Fruit fly (Drosophila melanogaster) whole organism, embryonic: Measurements from ENCODE around the gene BORCS5.

Source experiments
- Bgb ChIP-seq: fragments of 200-800 bp; sonication (Bioruptor generic); IDR thresholded peaks from 2 replicates; pipeline ENCODE4 v1.3.6; 2022; ENCODE audit warnings: missing biosample characterization, missing genetic modification characterization; ENCODE audit not compliant: partially characterized antibody
- CG10147 ChIP-seq: fragments of 200-800 bp; sonication (Bioruptor generic); optimal IDR thresholded peaks from 2 replicates; lab custom pipeline; 2019; ENCODE audit warnings: missing biosample characterization, mild to moderate bottlenecking, missing genetic modification characterization, moderate library complexity
- CG10366 ChIP-seq: fragments of 200-800 bp; sonication (Bioruptor generic); IDR thresholded peaks from 2 replicates; pipeline ENCODE4 v1.3.6; 2022; ENCODE audit warnings: missing biosample characterization, missing genetic modification characterization
- CG12659 ChIP-seq: fragments of 200-800 bp; sonication (Bioruptor generic); optimal IDR thresholded peaks from 3 replicates; lab custom pipeline; 2017; ENCODE audit warnings: mild to moderate bottlenecking, missing biosample characterization, missing genetic modification reagents, missing genetic modification characterization
- CG13287 ChIP-seq: fragments of 200-800 bp; sonication (Bioruptor generic); IDR thresholded peaks from 2 replicates; pipeline ENCODE4 v1.3.6; 2022; ENCODE audit warnings: missing biosample characterization, missing genetic modification characterization; ENCODE audit not compliant: partially characterized antibody
- CG14860 ChIP-seq: fragments of 200-800 bp; sonication (Bioruptor generic); IDR thresholded peaks from 3 replicates; pipeline ENCODE4 v1.3.6; 2022; ENCODE audit warnings: missing biosample characterization, missing genetic modification characterization; ENCODE audit not compliant: partially characterized antibody
- CG16813 ChIP-seq: fragments of 200-800 bp; sonication (Bioruptor generic); IDR thresholded peaks from 3 replicates; pipeline ENCODE4 v1.3.6; 2022; ENCODE audit warnings: missing biosample characterization, missing genetic modification characterization; ENCODE audit not compliant: partially characterized antibody
- CG16863 ChIP-seq: fragments of 200-800 bp; sonication (Bioruptor generic); optimal IDR thresholded peaks from 3 replicates; lab custom pipeline; 2016; ENCODE audit warnings: missing biosample characterization, missing genetic modification characterization
- CG17568 ChIP-seq: fragments of 200-800 bp; sonication (Bioruptor generic); optimal IDR thresholded peaks from 2 replicates; lab custom pipeline; 2018; ENCODE audit warnings: missing biosample characterization, mild to moderate bottlenecking, missing genetic modification characterization, moderate library complexity
- CG17829 ChIP-seq: fragments of 200-800 bp; optimal IDR thresholded peaks from 2 replicates; lab custom pipeline; 2019; ENCODE audit warnings: missing biosample characterization, mild to moderate bottlenecking, missing genetic modification characterization, moderate library complexity
- CG18764 ChIP-seq: fragments of 200-800 bp; sonication (Bioruptor generic); optimal IDR thresholded peaks from 3 replicates; lab custom pipeline; 2016; ENCODE audit warnings: missing biosample characterization, missing genetic modification characterization
- CG2116 ChIP-seq: fragments of 200-800 bp; sonication (Bioruptor generic); optimal IDR thresholded peaks from 3 replicates; lab custom pipeline; 2018; ENCODE audit warnings: missing biosample characterization, mild to moderate bottlenecking, missing genetic modification characterization
- CG2129 ChIP-seq: fragments of 200-800 bp; sonication (Bioruptor generic); IDR thresholded peaks from 2 replicates; pipeline ENCODE4 v1.3.6; 2022; ENCODE audit warnings: missing biosample characterization, missing genetic modification characterization; ENCODE audit not compliant: partially characterized antibody
- CG34224 ChIP-seq: fragments of 200-800 bp; sonication (Bioruptor generic); IDR thresholded peaks from 3 replicates; pipeline ENCODE4 v1.3.6; 2022; ENCODE audit warnings: missing biosample characterization, missing genetic modification characterization; ENCODE audit not compliant: partially characterized antibody
- CG34422 ChIP-seq: fragments of 200-800 bp; sonication (Bioruptor generic); IDR thresholded peaks from 3 replicates; pipeline ENCODE4 v1.3.6; 2022; ENCODE audit warnings: missing biosample characterization, missing genetic modification characterization
- CG4617 ChIP-seq: fragments of 200-800 bp; sonication (Bioruptor generic); optimal IDR thresholded peaks from 3 replicates; lab custom pipeline; 2016; ENCODE audit warnings: missing biosample characterization, missing genetic modification characterization, borderline replicate concordance
- CG6791 ChIP-seq: fragments of 200-800 bp; sonication (Bioruptor generic); IDR thresholded peaks from 3 replicates; pipeline ENCODE4 v1.3.6; 2022; ENCODE audit warnings: missing biosample characterization, missing genetic modification characterization; ENCODE audit not compliant: partially characterized antibody
- CG7839 ChIP-seq: fragments of 200-800 bp; sonication (Bioruptor generic); optimal IDR thresholded peaks from 3 replicates; lab custom pipeline; 2018; ENCODE audit warnings: missing biosample characterization, mild to moderate bottlenecking, missing genetic modification characterization, moderate library complexity
- CHES-1-like ChIP-seq: fragments of 200-800 bp; sonication (Bioruptor generic); optimal IDR thresholded peaks from 2 replicates; lab custom pipeline; 2016; ENCODE audit warnings: missing biosample characterization, missing genetic modification characterization
- CrebB ChIP-seq: fragments of 200-800 bp; sonication (Bioruptor generic); optimal IDR thresholded peaks from 3 replicates; lab custom pipeline; 2018; ENCODE audit warnings: missing biosample characterization, mild to moderate bottlenecking, missing genetic modification characterization
- E2f2 ChIP-seq: fragments of 200-800 bp; sonication (Bioruptor generic); IDR thresholded peaks from 2 replicates; pipeline ENCODE4 v1.3.6; 2022; ENCODE audit warnings: missing biosample characterization, missing genetic modification characterization
- Ets97D ChIP-seq: fragments of 200-800 bp; sonication (Bioruptor generic); optimal IDR thresholded peaks from 3 replicates; lab custom pipeline; 2016; ENCODE audit warnings: missing biosample characterization, missing genetic modification characterization
- HmgZ ChIP-seq: fragments of 200-800 bp; sonication (Bioruptor generic); optimal IDR thresholded peaks from 2 replicates; lab custom pipeline; 2018; ENCODE audit warnings: missing biosample characterization, mild to moderate bottlenecking, missing genetic modification characterization
- Lim3 ChIP-seq: fragments of 200-800 bp; sonication (Bioruptor generic); IDR thresholded peaks from 2 replicates; pipeline ENCODE4 v1.3.6; 2022; ENCODE audit warnings: missing biosample characterization, missing genetic modification characterization
- MBD-R2 ChIP-seq: fragments of 200-800 bp; sonication (Bioruptor generic); IDR thresholded peaks from 2 replicates; pipeline ENCODE4 v1.3.6; 2022; ENCODE audit warnings: missing biosample characterization, missing genetic modification characterization
- Sin3A ChIP-seq: fragments of >200 bp; optimal IDR thresholded peaks from 2 replicates; lab custom pipeline; 2018
- Usf ChIP-seq: fragments of 200-800 bp; sonication (Bioruptor generic); optimal IDR thresholded peaks from 2 replicates; lab custom pipeline; 2017; ENCODE audit warnings: missing genotype, missing biosample characterization, missing genetic modification characterization
- ato ChIP-seq: fragments of 200-800 bp; sonication (Bioruptor generic); IDR thresholded peaks from 2 replicates; pipeline ENCODE4 v1.3.6; 2022; ENCODE audit warnings: missing biosample characterization, missing genetic modification characterization; ENCODE audit not compliant: partially characterized antibody
- bbx ChIP-seq: fragments of 200-800 bp; sonication (Bioruptor generic); IDR thresholded peaks from 2 replicates; pipeline ENCODE4 v1.3.6; 2022; ENCODE audit warnings: missing biosample characterization, missing genetic modification characterization; ENCODE audit not compliant: partially characterized antibody
- bsh ChIP-seq, 2 experiments: fragments of 200-800 bp; sonication (Bioruptor generic); optimal IDR thresholded peaks; 2 replicates each; lab custom pipeline; 2017 to 2018; ENCODE audit warnings: mild to moderate bottlenecking in 2 of 2, missing biosample characterization in 2 of 2, missing genetic modification characterization in 2 of 2, moderate library complexity in 1 of 2
- gfzf ChIP-seq: fragments of 200-800 bp; sonication (Bioruptor generic); optimal IDR thresholded peaks from 2 replicates; lab custom pipeline; 2016; ENCODE audit warnings: missing biosample characterization, mild to moderate bottlenecking, missing genetic modification characterization, moderate library complexity
- hb ChIP-seq: fragments of 200-800 bp; sonication (Bioruptor generic); IDR thresholded peaks from 3 replicates; pipeline ENCODE4 v1.3.6; 2022; ENCODE audit warnings: missing biosample characterization, missing genetic modification characterization; ENCODE audit not compliant: partially characterized antibody
- hbn ChIP-seq: fragments of 200-800 bp; sonication (Bioruptor generic); IDR thresholded peaks from 2 replicates; pipeline ENCODE4 v1.3.6; 2022; ENCODE audit warnings: missing biosample characterization, missing genetic modification characterization; ENCODE audit not compliant: partially characterized antibody
- inv ChIP-seq: fragments of 200-800 bp; sonication (Bioruptor generic); IDR thresholded peaks from 2 replicates; pipeline ENCODE4 v1.3.6; 2022; ENCODE audit warnings: missing biosample characterization, missing genetic modification characterization; ENCODE audit not compliant: partially characterized antibody
- nerfin-1 ChIP-seq: fragments of 200-800 bp; sonication (Bioruptor generic); optimal IDR thresholded peaks from 3 replicates; lab custom pipeline; 2019; ENCODE audit warnings: missing biosample characterization, mild to moderate bottlenecking, missing genetic modification characterization, moderate library complexity
- nerfin-2 ChIP-seq: fragments of 200-800 bp; sonication (Bioruptor generic); IDR thresholded peaks from 2 replicates; pipeline ENCODE4 v1.3.6; 2022; ENCODE audit warnings: missing biosample characterization, missing genetic modification characterization; ENCODE audit not compliant: partially characterized antibody
- nom ChIP-seq: fragments of 200-800 bp; sonication (Bioruptor generic); optimal IDR thresholded peaks from 2 replicates; lab custom pipeline; 2017; ENCODE audit warnings: missing biosample characterization, missing genetic modification characterization, mild to moderate bottlenecking, moderate library complexity, missing genetic modification reagents
- phol ChIP-seq: fragments of 200-800 bp; sonication (Bioruptor generic); optimal IDR thresholded peaks from 3 replicates; lab custom pipeline; 2018; ENCODE audit warnings: missing biosample characterization, mild to moderate bottlenecking, missing genetic modification characterization, moderate library complexity
- psq ChIP-seq: fragments of 200-800 bp; sonication (Bioruptor generic); optimal IDR thresholded peaks from 2 replicates; lab custom pipeline; 2017; ENCODE audit warnings: missing biosample characterization, missing genetic modification characterization
- rib ChIP-seq: fragments of 200-800 bp; sonication (Bioruptor generic); IDR thresholded peaks from 2 replicates; pipeline ENCODE4 v1.3.6; 2022; ENCODE audit warnings: missing biosample characterization, missing genetic modification characterization
- sna ChIP-seq: fragments of 200-800 bp; sonication (Bioruptor generic); IDR thresholded peaks from 2 replicates; pipeline ENCODE4 v1.3.6; 2022; ENCODE audit warnings: missing biosample characterization, missing genetic modification characterization; ENCODE audit not compliant: partially characterized antibody
- ssp ChIP-seq: fragments of 200-800 bp; sonication (Bioruptor generic); IDR thresholded peaks from 2 replicates; pipeline ENCODE4 v1.3.6; 2022; ENCODE audit warnings: missing biosample characterization, missing genetic modification characterization
- stwl ChIP-seq: fragments of 200-800 bp; sonication (Bioruptor generic); optimal IDR thresholded peaks from 3 replicates; lab custom pipeline; 2018; ENCODE audit warnings: missing biosample characterization, mild to moderate bottlenecking, missing genetic modification characterization, moderate library complexity
- tna ChIP-seq: fragments of 200-800 bp; sonication (Bioruptor generic); IDR thresholded peaks from 2 replicates; pipeline ENCODE4 v1.3.6; 2022; ENCODE audit warnings: missing biosample characterization, missing genetic modification characterization; ENCODE audit not compliant: partially characterized antibody
- trem ChIP-seq: fragments of 200-800 bp; optimal IDR thresholded peaks from 3 replicates; lab custom pipeline; 2019; ENCODE audit warnings: missing biosample characterization, mild to moderate bottlenecking, missing genetic modification characterization, moderate library complexity
- unc-4 ChIP-seq: fragments of 200-800 bp; sonication (Bioruptor generic); IDR thresholded peaks from 2 replicates; pipeline ENCODE4 v1.3.6; 2022; ENCODE audit warnings: missing biosample characterization, missing genetic modification characterization; ENCODE audit not compliant: partially characterized antibody
- wdn ChIP-seq: fragments of 200-800 bp; sonication (Bioruptor generic); IDR thresholded peaks from 2 replicates; pipeline ENCODE4 v1.3.6; 2022; ENCODE audit warnings: missing biosample characterization, missing genetic modification characterization
- zen2 ChIP-seq: fragments of 200-800 bp; sonication (Bioruptor generic); IDR thresholded peaks from 3 replicates; pipeline ENCODE4 v1.3.6; 2022; ENCODE audit warnings: missing biosample characterization, missing genetic modification characterization; ENCODE audit not compliant: partially characterized antibody

Gene BORCS5

DNA sequence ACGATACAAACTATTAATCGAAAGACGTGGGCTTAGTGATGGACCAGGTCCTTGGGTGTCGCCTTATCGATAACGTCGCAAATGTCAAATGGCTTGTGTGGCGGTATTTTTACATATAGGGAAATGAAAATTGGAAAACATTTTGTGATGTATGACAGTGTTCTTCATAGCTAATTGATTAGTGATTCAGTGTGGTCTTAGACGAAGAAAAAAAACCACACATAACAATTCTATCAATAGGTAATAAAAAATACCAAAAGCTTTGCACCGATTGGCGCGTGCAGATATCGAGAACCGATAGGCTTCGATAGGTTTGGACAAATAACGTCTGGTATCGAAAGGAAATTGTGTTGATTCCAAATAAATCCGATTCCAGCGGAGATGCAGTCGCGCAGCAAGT, 3.7 kb downstream of the BORCS5 start, which contains the start of the genes Nrd1 and CG1847 (continued):
- TF ChIP-seq E2f2 (GFP tag; lab: Robert Waterston, UW) (peak; percentile 49), phol (tag; lab: Kevin White, UChicago) (peak; percentile 10), Bgb (peak; percentile 77), nerfin-2 (GFP tag; lab: Robert Waterston, UW) (peak; percentile 85), CHES-1-like (GFP tag; lab: Kevin White, UChicago) (no peak), CG4617 (peak; percentile 27), trem (peak; percentile 40), Lim3 (GFP tag; lab: Robert Waterston, UW) (no peak), CG6791 (GFP tag; lab: Robert Waterston, UW) (peak; percentile 78), hbn (peak; percentile 68), CG17568 (GFP tag; lab: Kevin White, UChicago) (no peak), Usf (GFP tag; lab: Kevin White, UChicago) (no peak), HmgZ (tag; lab: Kevin White, UChicago) (peak; percentile 5), nom (GFP tag; lab: Kevin White, UChicago) (no peak), Sin3A (peak; percentile 65), CG16863 (GFP tag; lab: Kevin White, UChicago) (no peak), tna (GFP tag; lab: Robert Waterston, UW) (peak; percentile 87), inv (GFP tag; lab: Robert Waterston, UW) (peak; percentile 67), CG10366 (GFP tag; lab: Robert Waterston, UW) (no peak), ato (GFP tag; lab: Robert Waterston, UW) (peak; percentile 65), Ets97D (peak; percentile 17), zen2 (GFP tag; lab: Robert Waterston, UW) (peak; percentile 63; the same call in 1 of the 3 replicates), CG7839 (tag; lab: Kevin White, UChicago) (no peak), CG14860 (peak; percentile 89; the same call in 2 of the 3 replicates), CG18764 (GFP tag; lab: Kevin White, UChicago) (no peak), CG34224 (peak; percentile 86), CG2129 (GFP tag; lab: Robert Waterston, UW) (0 out of 2 replicates have a peak, but pooled peaks have one; percentile 36), CG34422 (peak; percentile 13; the same call in 1 of the 3 replicates), bbx (GFP tag; lab: Robert Waterston, UW) (peak; percentile 55), CrebB (no peak), stwl (tag; lab: Kevin White, UChicago) (peak; percentile 75), hb (peak; percentile 84; the same call in 2 of the 3 replicates), nerfin-1 (no peak), psq (GFP tag; lab: Kevin White, UChicago) (no peak), sna (GFP tag; lab: Robert Waterston, UW) (peak; percentile 91), CG2116 (GFP tag; lab: Kevin White, UChicago) (peak; percentile 82), MBD-R2 (peak; percentile 51), CG10147 (GFP tag; lab: Kevin White, UChicago) (no peak), CG13287 (GFP tag; lab: Robert Waterston, UW) (peak; percentile 88), bsh (GFP tag; optimal IDR thresholded peaks at IDR 0.05; lab: Kevin White, UChicago) (no peak), CG12659 (peak; percentile 57), rib (GFP tag; lab: Robert Waterston, UW) (no peak), ssp (GFP tag; lab: Robert Waterston, UW) (0 out of 2 replicates have a peak, but pooled peaks have one; percentile 20), CG16813 (peak; percentile 76), unc-4 (peak; percentile 78), wdn (no peak), gfzf (GFP tag; lab: Kevin White, UChicago) (peak; percentile 56), CG17829 (tag; lab: Kevin White, UChicago) (peak; percentile 15)
